Worm (Caenorhabditis elegans): ENCODE results near the gene thn-5.

ce11 chrIV:5200813-5201212, 29.8 kb upstream of the thn-5 start:
- TF ChIP-seq dmd-4 (tag; optimal IDR thresholded peaks at IDR 0.05) (no peak), unc-55 (GFP tag; optimal IDR thresholded peaks at IDR 0.05) (no peak), nhr-237 (tag; optimal IDR thresholded peaks at IDR 0.05) (no peak), ztf-11 (tag; optimal IDR thresholded peaks at IDR 0.05) (no peak)

All from whole organism, L2 larva.